Fruit fly (Drosophila melanogaster) whole organism, embryonic: ENCODE data around the gene Utx.

Source experiments
- Ada2b ChIP-seq: fragments of 200-800 bp; sonication (Bioruptor generic); IDR thresholded peaks from 2 replicates; pipeline ENCODE4 v1.3.6; 2022; ENCODE audit warnings: missing biosample characterization, missing genetic modification characterization
- Adf1 ChIP-seq: fragments of 200-800 bp; sonication (Bioruptor generic); IDR thresholded peaks from 2 replicates; pipeline ENCODE4 v1.3.6; 2022; ENCODE audit warnings: missing biosample characterization, missing genetic modification characterization
- Atf-2 ChIP-seq: fragments of 200-800 bp; sonication (Bioruptor generic); optimal IDR thresholded peaks from 2 replicates; lab custom pipeline; 2016; ENCODE audit warnings: missing biosample characterization, missing genetic modification characterization
- Awh ChIP-seq: fragments of 200-800 bp; sonication (Bioruptor generic); IDR thresholded peaks from 2 replicates; pipeline ENCODE4, ENCODE4 v1.3.6; 2022; ENCODE audit warnings: missing biosample characterization, missing genetic modification characterization
- BEAF-32 ChIP-seq: fragments of 200-800 bp; sonication (Bioruptor generic); optimal IDR thresholded peaks from 3 replicates; lab custom pipeline; 2017; ENCODE audit warnings: missing biosample characterization, missing genetic modification characterization, mild to moderate bottlenecking, moderate library complexity, missing genetic modification reagents
- CG11085 ChIP-seq: fragments of 200-800 bp; sonication (Bioruptor generic); IDR thresholded peaks from 2 replicates; pipeline ENCODE4 v1.3.6; 2022; ENCODE audit warnings: missing biosample characterization, missing genetic modification characterization
- CG11093 ChIP-seq: fragments of 200-800 bp; sonication (Bioruptor generic); IDR thresholded peaks from 3 replicates; pipeline ENCODE4 v1.3.6; 2022; ENCODE audit warnings: missing biosample characterization, missing genetic modification characterization
- CG12219 ChIP-seq: fragments of 200-800 bp; sonication (Bioruptor generic); optimal IDR thresholded peaks from 3 replicates; lab custom pipeline; 2018; ENCODE audit warnings: missing biosample characterization, mild to moderate bottlenecking, missing genetic modification characterization
- CG12659 ChIP-seq: fragments of 200-800 bp; sonication (Bioruptor generic); optimal IDR thresholded peaks from 3 replicates; lab custom pipeline; 2017; ENCODE audit warnings: mild to moderate bottlenecking, missing biosample characterization, missing genetic modification reagents, missing genetic modification characterization
- CG12744 ChIP-seq: fragments of 200-800 bp; sonication (Bioruptor generic); optimal IDR thresholded peaks from 2 replicates; lab custom pipeline; 2016; ENCODE audit warnings: missing biosample characterization, missing genetic modification characterization
- CG13296 ChIP-seq: fragments of 200-800 bp; sonication (Bioruptor generic); optimal IDR thresholded peaks from 3 replicates; lab custom pipeline; 2018; ENCODE audit warnings: missing biosample characterization, mild to moderate bottlenecking, missing genetic modification characterization
- CG15073 ChIP-seq: fragments of 200-800 bp; sonication (Bioruptor generic); optimal IDR thresholded peaks from 2 replicates; lab custom pipeline; 2016; ENCODE audit warnings: missing biosample characterization, missing genetic modification characterization
- CG16815 ChIP-seq: fragments of 200-800 bp; sonication (Bioruptor generic); optimal IDR thresholded peaks from 3 replicates; lab custom pipeline; 2017; ENCODE audit warnings: missing biosample characterization, mild to moderate bottlenecking, missing genetic modification characterization
- CG18011 ChIP-seq: fragments of 200-800 bp; sonication (Bioruptor generic); optimal IDR thresholded peaks from 2 replicates; lab custom pipeline; 2017; ENCODE audit warnings: missing biosample characterization, missing genetic modification characterization, mild to moderate bottlenecking, moderate library complexity, missing genotype
- CG18764 ChIP-seq: fragments of 200-800 bp; sonication (Bioruptor generic); optimal IDR thresholded peaks from 3 replicates; lab custom pipeline; 2016; ENCODE audit warnings: missing biosample characterization, missing genetic modification characterization
- CG2202 ChIP-seq: fragments of 200-800 bp; sonication (Bioruptor generic); optimal IDR thresholded peaks from 2 replicates; lab custom pipeline; 2018; ENCODE audit warnings: missing biosample characterization, mild to moderate bottlenecking, missing genetic modification characterization
- CG2712 ChIP-seq: fragments of 200-800 bp; optimal IDR thresholded peaks from 3 replicates; lab custom pipeline; 2019; ENCODE audit warnings: missing biosample characterization, mild to moderate bottlenecking, missing genetic modification characterization, moderate library complexity
- CG30403 ChIP-seq: fragments of 200-800 bp; sonication (Bioruptor generic); optimal IDR thresholded peaks from 3 replicates; lab custom pipeline; 2016; ENCODE audit warnings: missing biosample characterization, missing genetic modification characterization
- CG31441 ChIP-seq: fragments of 200-800 bp; sonication (Bioruptor generic); IDR thresholded peaks from 2 replicates; pipeline ENCODE4 v1.3.6; 2022; ENCODE audit warnings: missing biosample characterization, missing genetic modification characterization
- CG32767 ChIP-seq: fragments of 200-800 bp; sonication (Bioruptor generic); IDR thresholded peaks from 2 replicates; pipeline ENCODE4 v1.3.6; 2022; ENCODE audit warnings: missing biosample characterization, missing genetic modification characterization
- CG34376 ChIP-seq: fragments of 200-800 bp; sonication (Bioruptor generic); optimal IDR thresholded peaks from 2 replicates; lab custom pipeline; 2018; ENCODE audit warnings: missing biosample characterization, mild to moderate bottlenecking, missing genetic modification characterization
- CG4282 ChIP-seq: fragments of 200-800 bp; sonication (Bioruptor generic); optimal IDR thresholded peaks from 2 replicates; lab custom pipeline; 2016; ENCODE audit warnings: missing biosample characterization, missing genetic modification characterization
- CG8765 ChIP-seq: fragments of 200-800 bp; sonication (Bioruptor generic); IDR thresholded peaks from 2 replicates; pipeline ENCODE4 v1.3.6; 2022; ENCODE audit warnings: missing biosample characterization, missing genetic modification characterization
- CG9932 ChIP-seq: fragments of 200-800 bp; sonication (Bioruptor generic); IDR thresholded peaks from 2 replicates; pipeline ENCODE4 v1.3.6; 2022; ENCODE audit warnings: missing biosample characterization, missing genetic modification characterization
- D ChIP-seq, 2 experiments: fragments of 200-800 bp in 1 of 2; fragments of >200 bp in 1 of 2; sonication (Bioruptor generic) in 1 of 2; optimal IDR thresholded peaks; 2 replicates in 1 of 2; 3 replicates in 1 of 2; lab custom pipeline; 2017; ENCODE audit warnings: mild to moderate bottlenecking in 1 of 2, missing biosample characterization in 1 of 2, missing genetic modification characterization in 1 of 2, missing genetic modification reagents in 1 of 2
- Fer2 ChIP-seq: fragments of 200-800 bp; sonication (Bioruptor generic); optimal IDR thresholded peaks from 2 replicates; lab custom pipeline; 2018; ENCODE audit warnings: missing biosample characterization, mild to moderate bottlenecking, missing genetic modification characterization, moderate library complexity
- Gsc ChIP-seq: fragments of 200-800 bp; sonication (Bioruptor generic); IDR thresholded peaks from 2 replicates; pipeline ENCODE4 v1.3.6; 2022; ENCODE audit warnings: missing biosample characterization, missing genetic modification characterization
- Jarid2 ChIP-seq: fragments of 200-800 bp; sonication (Bioruptor generic); optimal IDR thresholded peaks from 3 replicates; lab custom pipeline; 2017; ENCODE audit warnings: mild to moderate bottlenecking, missing biosample characterization, missing genetic modification reagents, missing genetic modification characterization
- MESR4 ChIP-seq: fragments of 200-800 bp; sonication (Bioruptor generic); optimal IDR thresholded peaks from 2 replicates; lab custom pipeline; 2018; ENCODE audit warnings: missing biosample characterization, mild to moderate bottlenecking, missing genetic modification characterization, moderate library complexity
- NFAT ChIP-seq: fragments of 200-800 bp; sonication (Bioruptor generic); IDR thresholded peaks from 2 replicates; pipeline ENCODE4 v1.3.6; 2022; ENCODE audit warnings: missing biosample characterization, missing genetic modification characterization
- Nf-YB ChIP-seq: fragments of 200-800 bp; sonication (Bioruptor generic); optimal IDR thresholded peaks from 3 replicates; lab custom pipeline; 2019; ENCODE audit warnings: missing biosample characterization, mild to moderate bottlenecking, missing genetic modification characterization, moderate library complexity
- NfI ChIP-seq: fragments of 200-800 bp; sonication (Bioruptor generic); optimal IDR thresholded peaks from 3 replicates; lab custom pipeline; 2018; ENCODE audit warnings: missing biosample characterization, mild to moderate bottlenecking, missing genetic modification characterization, moderate library complexity
- Ptx1 ChIP-seq: fragments of 200-800 bp; sonication (Bioruptor generic); IDR thresholded peaks from 2 replicates; pipeline ENCODE4 v1.3.6; 2022; ENCODE audit warnings: missing biosample characterization, missing genetic modification characterization
- Rx ChIP-seq: fragments of 200-800 bp; sonication (Bioruptor generic); IDR thresholded peaks from 2 replicates; pipeline ENCODE4 v1.3.6; 2022; ENCODE audit warnings: missing biosample characterization, missing genetic modification characterization
- Side ChIP-seq: fragments of 200-800 bp; sonication (Bioruptor generic); optimal IDR thresholded peaks from 2 replicates; lab custom pipeline; 2016; ENCODE audit warnings: missing biosample characterization, missing genetic modification characterization
- Six4 ChIP-seq: fragments of 200-800 bp; sonication (Bioruptor generic); optimal IDR thresholded peaks from 2 replicates; lab custom pipeline; 2016; ENCODE audit warnings: missing biosample characterization, missing genetic modification characterization
- Spps ChIP-seq: fragments of 200-800 bp; sonication (Bioruptor generic); optimal IDR thresholded peaks from 2 replicates; lab custom pipeline; 2018; ENCODE audit warnings: missing biosample characterization, mild to moderate bottlenecking, missing genetic modification characterization
- Taf1 ChIP-seq: fragments of 200-800 bp; sonication (Bioruptor generic); IDR thresholded peaks from 2 replicates; pipeline ENCODE4 v1.3.6; 2022; ENCODE audit warnings: missing biosample characterization, missing genetic modification characterization
- en ChIP-seq: fragments of 200-800 bp; sonication (Bioruptor generic); optimal IDR thresholded peaks from 2 replicates; lab custom pipeline; 2016; ENCODE audit warnings: missing biosample characterization, missing genetic modification characterization
- ftz-f1 ChIP-seq: fragments of 200-800 bp; sonication (Bioruptor generic); optimal IDR thresholded peaks from 2 replicates; lab custom pipeline; 2016; ENCODE audit warnings: missing biosample characterization, missing genetic modification characterization
- gce ChIP-seq: fragments of 200-800 bp; sonication (Bioruptor generic); IDR thresholded peaks from 3 replicates; pipeline ENCODE4 v1.3.6; 2022; ENCODE audit warnings: missing biosample characterization, missing genetic modification characterization
- gem ChIP-seq: fragments of 200-800 bp; sonication (Bioruptor generic); optimal IDR thresholded peaks from 2 replicates; lab custom pipeline; 2019; ENCODE audit warnings: missing biosample characterization, mild to moderate bottlenecking, missing genetic modification characterization, moderate library complexity
- gfzf ChIP-seq: fragments of 200-800 bp; sonication (Bioruptor generic); optimal IDR thresholded peaks from 2 replicates; lab custom pipeline; 2016; ENCODE audit warnings: missing biosample characterization, mild to moderate bottlenecking, missing genetic modification characterization, moderate library complexity
- her ChIP-seq: fragments of 200-800 bp; sonication (Bioruptor generic); optimal IDR thresholded peaks from 2 replicates; lab custom pipeline; 2016; ENCODE audit warnings: missing biosample characterization, missing genetic modification characterization
- jing ChIP-seq: fragments of 200-800 bp; sonication (Bioruptor generic); optimal IDR thresholded peaks from 2 replicates; lab custom pipeline; 2018; ENCODE audit warnings: missing biosample characterization, mild to moderate bottlenecking, missing genetic modification characterization
- nau ChIP-seq: fragments of 200-800 bp; sonication (Bioruptor generic); optimal IDR thresholded peaks from 3 replicates; lab custom pipeline; 2017; ENCODE audit warnings: missing biosample characterization, mild to moderate bottlenecking, missing genetic modification characterization, missing genetic modification reagents
- pho ChIP-seq: fragments of 200-800 bp; sonication (Bioruptor generic); optimal IDR thresholded peaks from 2 replicates; lab custom pipeline; 2016; ENCODE audit warnings: missing biosample characterization, missing genetic modification characterization
- salm ChIP-seq: fragments of 200-800 bp; sonication (Bioruptor generic); optimal IDR thresholded peaks from 2 replicates; lab custom pipeline; 2018; ENCODE audit warnings: missing biosample characterization, mild to moderate bottlenecking, missing genetic modification characterization
- ttk ChIP-seq: fragments of 200-800 bp; sonication (Bioruptor generic); IDR thresholded peaks from 2 replicates; pipeline ENCODE4 v2.1.2; 2022; ENCODE audit warnings: missing biosample characterization, missing genetic modification characterization

Gene Utx

DNA sequence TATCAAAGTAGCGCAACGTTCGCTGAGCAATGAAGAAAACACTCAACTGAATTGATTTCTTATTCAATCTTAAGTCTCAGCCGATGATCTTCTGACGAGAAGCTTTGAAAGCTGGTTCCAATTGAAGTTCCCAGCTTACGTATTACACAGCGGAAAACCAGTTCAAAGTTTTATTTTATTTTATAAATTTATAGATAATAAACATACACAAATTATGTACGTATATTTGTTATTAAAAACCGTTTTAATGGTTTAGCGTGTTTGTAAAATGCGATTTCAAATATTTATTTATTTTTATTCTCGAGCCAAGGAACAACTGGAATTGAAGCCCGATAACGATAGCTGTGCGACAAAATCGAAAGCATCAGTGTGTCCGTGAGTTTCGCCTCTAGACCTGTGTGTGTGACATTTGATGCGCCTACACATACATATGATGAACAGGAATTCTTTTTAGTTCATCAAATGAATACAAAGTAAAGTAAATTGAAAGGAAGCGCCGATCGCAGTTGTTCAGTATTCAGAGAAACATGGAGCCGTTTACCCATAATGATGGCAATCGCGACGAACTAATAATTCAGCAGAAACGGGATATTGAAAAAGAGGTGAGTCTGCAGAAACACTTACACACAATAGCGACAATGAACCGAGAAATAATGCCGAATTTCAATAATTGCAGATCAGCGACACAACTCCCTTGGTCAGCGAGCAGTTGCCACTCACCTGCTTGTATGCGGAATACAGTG is 28.1 kb upstream of the Utx start, which contains the start of the genes CG5390 and CG4968 (continued):
- TF ChIP-seq CG32767 = 0 out of 2 replicates have a peak, but pooled peaks have one; percentile 52
- peak; percentile 17 for TF ChIP-seq CG2202 (tag; lab: Kevin White, UChicago)
- TF ChIP-seq CG12744 (GFP tag; lab: Kevin White, UChicago) = no peak
- TF ChIP-seq CG11093 (GFP tag; lab: Robert Waterston, UW) = no peak
- TF ChIP-seq CG13296 = peak; percentile 82
- TF ChIP-seq gem = peak; percentile 87
- no peak for TF ChIP-seq Atf-2 (GFP tag; lab: Kevin White, UChicago)
- TF ChIP-seq CG9932 (GFP tag; lab: Robert Waterston, UW) = peak; percentile 79
- no peak for TF ChIP-seq Jarid2
- no peak for TF ChIP-seq Gsc (GFP tag; lab: Robert Waterston, UW)
- TF ChIP-seq CG18764 (GFP tag; lab: Kevin White, UChicago) = no peak
- peak; percentile 73 for TF ChIP-seq CG30403 (GFP tag; lab: Kevin White, UChicago)
- TF ChIP-seq NfI (GFP tag; lab: Kevin White, UChicago) = peak; percentile 72
- peak; percentile 6 for TF ChIP-seq ftz-f1 (GFP tag; lab: Kevin White, UChicago)
- peak; percentile 78 for TF ChIP-seq CG2712 (tag; lab: Kevin White, UChicago)
- TF ChIP-seq CG11085 (GFP tag; lab: Robert Waterston, UW) = peak; percentile 39; the same call in 1 of the 2 replicates
- TF ChIP-seq CG4282 (GFP tag; lab: Kevin White, UChicago) = no peak
- peak; percentile 58 for TF ChIP-seq salm (tag; lab: Kevin White, UChicago)
- no peak for TF ChIP-seq jing (GFP tag; lab: Kevin White, UChicago)
- TF ChIP-seq pho (GFP tag; lab: Kevin White, UChicago) = peak; percentile 41
- TF ChIP-seq CG8765 (GFP tag; lab: Robert Waterston, UW) = no peak
- TF ChIP-seq CG18011 = peak; percentile 19
- peak; percentile 44 for TF ChIP-seq Spps (tag; lab: Kevin White, UChicago)
- TF ChIP-seq CG34376 (GFP tag; lab: Kevin White, UChicago) = peak; percentile 37
- TF ChIP-seq Awh (GFP tag; lab: Robert Waterston, UW) = peak; percentile 11; the same call in 1 of the 2 replicates
- no peak for TF ChIP-seq D (optimal IDR thresholded peaks at IDR 0.05; lab: Kevin White, UChicago)
- TF ChIP-seq D (GFP tag; optimal IDR thresholded peaks at IDR 0.05; lab: Kevin White, UChicago) = peak; percentile 64
- TF ChIP-seq BEAF-32 = peak; percentile 60
- 0 out of 2 replicates have a peak, but pooled peaks have one; percentile 14 for TF ChIP-seq Taf1 (GFP tag; lab: Robert Waterston, UW)
- peak; percentile 48 for TF ChIP-seq Adf1 (GFP tag; lab: Robert Waterston, UW)
- peak; percentile 81 for TF ChIP-seq MESR4 (GFP tag; lab: Kevin White, UChicago)
- TF ChIP-seq Side (GFP tag; lab: Kevin White, UChicago) = peak; percentile 24
- TF ChIP-seq CG16815 (GFP tag; lab: Kevin White, UChicago) = peak; percentile 12
- TF ChIP-seq CG31441 (GFP tag; lab: Robert Waterston, UW) = peak; percentile 80; the same call in 1 of the 2 replicates
- TF ChIP-seq en (GFP tag; lab: Kevin White, UChicago) = no peak
- peak; percentile 32; the same call in 1 of the 2 replicates for TF ChIP-seq ttk (GFP tag; lab: Robert Waterston, UW)
- peak; percentile 70 for TF ChIP-seq NFAT
- TF ChIP-seq CG12219 = peak; percentile 37
- peak; percentile 33 for TF ChIP-seq nau (GFP tag; lab: Kevin White, UChicago)
- peak; percentile 63 for TF ChIP-seq Ada2b (GFP tag; lab: Robert Waterston, UW)
- TF ChIP-seq her (GFP tag; lab: Kevin White, UChicago) = no peak
- no peak for TF ChIP-seq CG15073 (GFP tag; lab: Kevin White, UChicago)
- peak; percentile 44 for TF ChIP-seq Nf-YB (GFP tag; lab: Kevin White, UChicago)
- peak; percentile 86 for TF ChIP-seq CG12659 (GFP tag; lab: Kevin White, UChicago)
- TF ChIP-seq gce (GFP tag; lab: Robert Waterston, UW) = peak; percentile 53; the same call in 1 of the 3 replicates
- TF ChIP-seq gfzf = peak; percentile 33
- peak; percentile 50; the same call in 1 of the 2 replicates for TF ChIP-seq Ptx1 (GFP tag; lab: Robert Waterston, UW)
- TF ChIP-seq Rx = no peak
- TF ChIP-seq Fer2 (tag; lab: Kevin White, UChicago) = peak; percentile 59
- peak; percentile 18 for TF ChIP-seq Six4 (GFP tag; lab: Kevin White, UChicago)
